Fruit fly (Drosophila melanogaster): ENCODE results near the gene CG44362.

CG44362 gene

DNA sequence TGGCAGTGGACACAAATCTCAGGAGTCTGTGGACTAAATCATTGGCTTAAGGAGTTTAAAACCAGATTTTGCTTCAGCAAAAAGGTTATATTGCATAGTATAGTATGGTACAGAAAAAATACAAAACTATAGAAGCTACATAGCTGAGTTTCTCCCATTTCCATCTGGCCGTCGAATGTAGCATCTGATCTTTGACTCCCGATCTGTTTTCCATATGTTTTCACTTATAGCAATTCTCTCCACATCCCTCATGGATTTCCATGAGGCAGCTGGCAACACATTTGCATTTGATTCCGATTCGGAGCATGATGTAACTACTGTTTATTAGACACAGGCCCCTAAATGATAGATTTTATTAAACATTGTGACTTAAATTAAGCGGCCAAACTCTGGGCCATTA lies 43.4 kb downstream of the CG44362 start:
- TF ChIP-seq Clk (GFP tag; optimal IDR thresholded peaks at IDR 0.05) (no peak), CG7101 (tag; optimal IDR thresholded peaks at IDR 0.05) (no peak), CG5204 (GFP tag; optimal IDR thresholded peaks at IDR 0.05) (no peak), toe (GFP tag; optimal IDR thresholded peaks at IDR 0.05) (no peak), CG14711 (tag; optimal IDR thresholded peaks at IDR 0.05) (no peak), ovo (GFP tag; optimal IDR thresholded peaks at IDR 0.05) (no peak), Hr96 (GFP tag; optimal IDR thresholded peaks at IDR 0.05) (no peak), kay (GFP tag; ENCODE audit: borderline replicate concordance) (no peak), CG11617 (GFP tag; optimal IDR thresholded peaks at IDR 0.05) (no peak)

- TF ChIP-seq CG11617 (GFP tag; optimal IDR thresholded peaks at IDR 0.05): no peak
- TF ChIP-seq pad (GFP tag; optimal IDR thresholded peaks at IDR 0.05): no peak
- TF ChIP-seq Crg-1 (GFP tag; optimal IDR thresholded peaks at IDR 0.05): no peak
- TF ChIP-seq cic (GFP tag; optimal IDR thresholded peaks at IDR 0.05): no peak
- no peak for TF ChIP-seq CG1620 (GFP tag; optimal IDR thresholded peaks at IDR 0.05)
- TF ChIP-seq bab1 (GFP tag; optimal IDR thresholded peaks at IDR 0.05): no peak
- TF ChIP-seq Clk (GFP tag; optimal IDR thresholded peaks at IDR 0.05): no peak
- no peak for TF ChIP-seq cnc (optimal IDR thresholded peaks at IDR 0.05)
- no peak for TF ChIP-seq CG33017 (tag; optimal IDR thresholded peaks at IDR 0.05)
- no peak for TF ChIP-seq kay (GFP tag; ENCODE audit: borderline replicate concordance)
- TF ChIP-seq tj (GFP tag; optimal IDR thresholded peaks at IDR 0.05): no peak
- no peak for TF ChIP-seq CG7101 (tag; optimal IDR thresholded peaks at IDR 0.05)
- TF ChIP-seq CG7045 (GFP tag; optimal IDR thresholded peaks at IDR 0.05): no peak
- no peak for TF ChIP-seq CG12768 (GFP tag; optimal IDR thresholded peaks at IDR 0.05)
- TF ChIP-seq CG14711 (tag; optimal IDR thresholded peaks at IDR 0.05): no peak
- TF ChIP-seq CG5204 (GFP tag; optimal IDR thresholded peaks at IDR 0.05): no peak
- no peak for TF ChIP-seq ovo (GFP tag; optimal IDR thresholded peaks at IDR 0.05)
Observed at dm6 chr3L:11441889-11442782, 44.8 kb downstream of the CG44362 start.

DNA sequence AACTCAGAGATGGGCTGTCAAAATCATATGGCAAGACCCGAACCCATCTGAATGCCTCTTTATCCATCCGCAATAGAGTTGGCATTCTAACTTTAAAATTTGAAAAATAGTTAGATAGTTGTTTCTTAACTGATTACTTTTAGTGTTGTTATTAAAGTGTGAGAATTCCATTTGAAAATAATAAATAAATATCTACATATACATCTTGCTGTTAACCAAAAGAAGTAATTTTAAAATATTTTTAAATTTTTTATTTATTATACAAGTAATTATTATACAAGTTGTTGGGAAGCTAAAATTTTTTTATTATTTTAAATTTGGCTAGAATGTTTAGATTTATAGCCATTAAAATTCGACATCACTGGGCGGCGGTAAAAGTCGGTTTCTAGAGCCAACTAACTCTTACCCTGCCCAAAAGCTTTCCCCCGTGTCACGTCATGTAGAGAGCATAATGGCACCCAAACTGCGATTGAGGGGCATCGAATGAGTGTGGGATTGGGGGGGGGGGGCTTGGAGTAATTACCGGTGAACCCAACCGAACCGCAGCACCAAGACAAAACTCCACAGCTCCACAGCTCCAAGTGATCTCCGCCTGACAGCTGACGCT lies 46.2 kb downstream of the CG44362 start:
- TF ChIP-seq cic (GFP tag; optimal IDR thresholded peaks at IDR 0.05) (no peak), CG7045 (GFP tag; optimal IDR thresholded peaks at IDR 0.05) (no peak), CG7101 (tag; optimal IDR thresholded peaks at IDR 0.05) (no peak), Hr96 (GFP tag; optimal IDR thresholded peaks at IDR 0.05) (no peak), Crg-1 (GFP tag; optimal IDR thresholded peaks at IDR 0.05) (no peak), CG5204 (GFP tag; optimal IDR thresholded peaks at IDR 0.05) (no peak), CG14711 (tag; optimal IDR thresholded peaks at IDR 0.05) (no peak), pad (GFP tag; optimal IDR thresholded peaks at IDR 0.05) (no peak), CG33017 (tag; optimal IDR thresholded peaks at IDR 0.05) (no peak), CG1620 (GFP tag; optimal IDR thresholded peaks at IDR 0.05) (no peak), tj (GFP tag; optimal IDR thresholded peaks at IDR 0.05) (no peak), kay (GFP tag; ENCODE audit: borderline replicate concordance) (no peak), cnc (optimal IDR thresholded peaks at IDR 0.05) (no peak), bab1 (GFP tag; optimal IDR thresholded peaks at IDR 0.05) (no peak), ovo (GFP tag; optimal IDR thresholded peaks at IDR 0.05) (no peak), Clk (GFP tag; optimal IDR thresholded peaks at IDR 0.05) (no peak), Mnt (GFP tag; optimal IDR thresholded peaks at IDR 0.05) (no peak), CG12768 (GFP tag; optimal IDR thresholded peaks at IDR 0.05) (no peak)

dm6 chr3L:11444169-11444568 lies 46.8 kb downstream of the CG44362 start:
- TF ChIP-seq toe (GFP tag; optimal IDR thresholded peaks at IDR 0.05): no peak
- no peak for TF ChIP-seq pad (GFP tag; optimal IDR thresholded peaks at IDR 0.05)
- no peak for TF ChIP-seq bab1 (GFP tag; optimal IDR thresholded peaks at IDR 0.05)
- TF ChIP-seq CG14711 (tag; optimal IDR thresholded peaks at IDR 0.05): no peak
- no peak for TF ChIP-seq tj (GFP tag; optimal IDR thresholded peaks at IDR 0.05)
- TF ChIP-seq CG7101 (tag; optimal IDR thresholded peaks at IDR 0.05): no peak
- TF ChIP-seq CG12768 (GFP tag; optimal IDR thresholded peaks at IDR 0.05): no peak
- no peak for TF ChIP-seq CG33017 (tag; optimal IDR thresholded peaks at IDR 0.05)
- no peak for TF ChIP-seq Mnt (GFP tag; optimal IDR thresholded peaks at IDR 0.05)
- TF ChIP-seq Crg-1 (GFP tag; optimal IDR thresholded peaks at IDR 0.05): no peak

dm6 chr3L:11444861-11445260 lies 47.5 kb downstream of the CG44362 start, which contains the start of gene CG7557:
CG7557 (plus strand) TSS chr3L:11445161.
- TF ChIP-seq cnc (optimal IDR thresholded peaks at IDR 0.05) (no peak), bab1 (GFP tag; optimal IDR thresholded peaks at IDR 0.05) (no peak), Mnt (GFP tag; optimal IDR thresholded peaks at IDR 0.05) (no peak), Crg-1 (GFP tag; optimal IDR thresholded peaks at IDR 0.05) (no peak), CG7101 (tag; optimal IDR thresholded peaks at IDR 0.05) (no peak), CG5204 (GFP tag; optimal IDR thresholded peaks at IDR 0.05) (no peak), CG33017 (tag; optimal IDR thresholded peaks at IDR 0.05) (no peak), pad (GFP tag; optimal IDR thresholded peaks at IDR 0.05) (no peak), Clk (GFP tag; optimal IDR thresholded peaks at IDR 0.05) (no peak), tj (GFP tag; optimal IDR thresholded peaks at IDR 0.05) (no peak), CG7045 (GFP tag; optimal IDR thresholded peaks at IDR 0.05) (no peak), ovo (GFP tag; optimal IDR thresholded peaks at IDR 0.05) (no peak), CG14711 (tag; optimal IDR thresholded peaks at IDR 0.05) (no peak), cic (GFP tag; optimal IDR thresholded peaks at IDR 0.05) (no peak), CG11617 (GFP tag; optimal IDR thresholded peaks at IDR 0.05) (no peak), CG1620 (GFP tag; optimal IDR thresholded peaks at IDR 0.05) (no peak), kay (GFP tag; ENCODE audit: borderline replicate concordance) (no peak), CG12768 (GFP tag; optimal IDR thresholded peaks at IDR 0.05) (no peak), Hr96 (GFP tag; optimal IDR thresholded peaks at IDR 0.05) (no peak)

All from whole organism, adult.